Fruit fly (Drosophila melanogaster) whole organism, embryonic: Measurements from ENCODE around the gene CG8326.

ENCODE experiments used
- Abd-B ChIP-seq: fragments of 200-800 bp; sonication (Bioruptor generic); optimal IDR thresholded peaks from 2 replicates; lab custom pipeline; 2018; ENCODE audit warnings: missing biosample characterization, mild to moderate bottlenecking, missing genetic modification characterization, moderate library complexity
- Asciz ChIP-seq: fragments of 200-800 bp; sonication (Bioruptor generic); optimal IDR thresholded peaks from 2 replicates; lab custom pipeline; 2017; ENCODE audit warnings: missing biosample characterization, mild to moderate bottlenecking, missing genetic modification characterization, missing genetic modification reagents
- Awh ChIP-seq: fragments of 200-800 bp; sonication (Bioruptor generic); IDR thresholded peaks from 2 replicates; pipeline ENCODE4, ENCODE4 v1.3.6; 2022; ENCODE audit warnings: missing biosample characterization, missing genetic modification characterization
- Bteb2 ChIP-seq: fragments of 200-800 bp; sonication (Bioruptor generic); optimal IDR thresholded peaks from 2 replicates; lab custom pipeline; 2016; ENCODE audit warnings: missing biosample characterization, missing genetic modification characterization
- C15 ChIP-seq: fragments of 200-800 bp; sonication (Bioruptor generic); IDR thresholded peaks from 3 replicates; pipeline ENCODE4 v1.3.6; 2022; ENCODE audit warnings: missing biosample characterization, missing genetic modification characterization
- CG1024 ChIP-seq: fragments of 200-800 bp; sonication (Bioruptor generic); IDR thresholded peaks from 2 replicates; pipeline ENCODE4 v1.3.6; 2022; ENCODE audit warnings: missing biosample characterization, missing genetic modification characterization
- CG11093 ChIP-seq: fragments of 200-800 bp; sonication (Bioruptor generic); IDR thresholded peaks from 3 replicates; pipeline ENCODE4 v1.3.6; 2022; ENCODE audit warnings: missing biosample characterization, missing genetic modification characterization
- CG11504 ChIP-seq: fragments of 200-800 bp; sonication (Bioruptor generic); optimal IDR thresholded peaks from 3 replicates; lab custom pipeline; 2019; ENCODE audit warnings: missing biosample characterization, mild to moderate bottlenecking, missing genetic modification characterization, moderate library complexity
- CG11696 ChIP-seq: fragments of 200-800 bp; sonication (Bioruptor generic); IDR thresholded peaks from 2 replicates; pipeline ENCODE4 v1.3.6; 2022; ENCODE audit warnings: missing biosample characterization, missing genetic modification characterization
- CG11723 ChIP-seq: fragments of 200-800 bp; sonication (Bioruptor generic); optimal IDR thresholded peaks from 2 replicates; lab custom pipeline; 2017; ENCODE audit warnings: missing biosample characterization, mild to moderate bottlenecking, missing genetic modification characterization
- CG13123 ChIP-seq: fragments of 200-800 bp; sonication (Bioruptor generic); optimal IDR thresholded peaks from 2 replicates; lab custom pipeline; 2016; ENCODE audit warnings: missing biosample characterization, missing genetic modification characterization
- CG13424 ChIP-seq: fragments of 200-800 bp; sonication (Bioruptor generic); optimal IDR thresholded peaks from 2 replicates; lab custom pipeline; 2019; ENCODE audit warnings: missing biosample characterization, mild to moderate bottlenecking, missing genetic modification characterization, moderate library complexity
- CG16813 ChIP-seq: fragments of 200-800 bp; sonication (Bioruptor generic); IDR thresholded peaks from 3 replicates; pipeline ENCODE4 v1.3.6; 2022; ENCODE audit warnings: missing biosample characterization, missing genetic modification characterization; ENCODE audit not compliant: partially characterized antibody
- CG17328 ChIP-seq: fragments of 200-800 bp; sonication (Bioruptor generic); IDR thresholded peaks from 2 replicates; pipeline ENCODE4 v1.3.6; 2022; ENCODE audit warnings: missing biosample characterization, missing genetic modification characterization
- CG18476 ChIP-seq: fragments of 200-800 bp; sonication (Bioruptor generic); optimal IDR thresholded peaks from 2 replicates; lab custom pipeline; 2016; ENCODE audit warnings: missing biosample characterization, mild to moderate bottlenecking, missing genetic modification characterization
- CG18599 ChIP-seq: fragments of 200-800 bp; sonication (Bioruptor generic); optimal IDR thresholded peaks from 3 replicates; lab custom pipeline; 2017; ENCODE audit warnings: missing biosample characterization, missing genetic modification characterization, mild to moderate bottlenecking, moderate library complexity, missing genetic modification reagents
- CG3163 ChIP-seq: fragments of 200-800 bp; sonication (Bioruptor generic); optimal IDR thresholded peaks from 3 replicates; lab custom pipeline; 2016; ENCODE audit warnings: missing biosample characterization, missing genetic modification characterization
- CG42726 ChIP-seq: fragments of 200-800 bp; sonication (Bioruptor generic); IDR thresholded peaks from 2 replicates; pipeline ENCODE4 v1.3.6; 2022; ENCODE audit warnings: missing biosample characterization, missing genetic modification characterization; ENCODE audit not compliant: partially characterized antibody
- CG43689 ChIP-seq: fragments of 200-800 bp; sonication (Bioruptor generic); IDR thresholded peaks from 2 replicates; pipeline ENCODE4 v1.3.6; 2022; ENCODE audit warnings: missing biosample characterization, missing genetic modification characterization
- CG4820 ChIP-seq: fragments of 200-800 bp; sonication (Bioruptor generic); optimal IDR thresholded peaks from 3 replicates; lab custom pipeline; 2016; ENCODE audit warnings: missing biosample characterization, missing genetic modification characterization
- CG4854 ChIP-seq: fragments of 200-800 bp; sonication (Bioruptor generic); optimal IDR thresholded peaks from 2 replicates; lab custom pipeline; 2016; ENCODE audit warnings: missing biosample characterization, missing genetic modification characterization, inconsistent platforms
- CG6272 ChIP-seq: fragments of 200-800 bp; sonication (Bioruptor generic); IDR thresholded peaks from 2 replicates; pipeline ENCODE4 v1.3.6; 2022; ENCODE audit warnings: missing biosample characterization, missing genetic modification characterization
- CG7556 ChIP-seq: fragments of 200-800 bp; sonication (Bioruptor generic); optimal IDR thresholded peaks from 2 replicates; lab custom pipeline; 2017; ENCODE audit warnings: missing biosample characterization, mild to moderate bottlenecking, missing genetic modification characterization
- CG7987 ChIP-seq: fragments of 200-800 bp; sonication (Bioruptor generic); optimal IDR thresholded peaks from 2 replicates; lab custom pipeline; 2018; ENCODE audit warnings: missing biosample characterization, mild to moderate bottlenecking, missing genetic modification characterization, moderate library complexity
- CG9817 ChIP-seq: fragments of 200-800 bp; sonication (Bioruptor generic); optimal IDR thresholded peaks from 2 replicates; lab custom pipeline; 2018; ENCODE audit warnings: missing biosample characterization, mild to moderate bottlenecking, missing genetic modification characterization, moderate library complexity
- H2.0 ChIP-seq: fragments of 200-800 bp; sonication (Bioruptor generic); IDR thresholded peaks from 2 replicates; pipeline ENCODE4 v1.3.6; 2022; ENCODE audit warnings: missing biosample characterization, missing genetic modification characterization
- HLHmδ ChIP-seq: fragments of 200-800 bp; sonication (Bioruptor generic); optimal IDR thresholded peaks from 2 replicates; lab custom pipeline; 2018; ENCODE audit warnings: missing biosample characterization, mild to moderate bottlenecking, missing genetic modification characterization, moderate library complexity
- Max ChIP-seq: fragments of 200-800 bp; sonication (Bioruptor generic); optimal IDR thresholded peaks from 2 replicates; lab custom pipeline; 2016; ENCODE audit warnings: missing biosample characterization, mild to moderate bottlenecking, missing genetic modification characterization
- Pdp1 ChIP-seq, 2 experiments: fragments of 200-800 bp; sonication (Bioruptor generic); optimal IDR thresholded peaks; 3 replicates each; lab custom pipeline; 2016; ENCODE audit warnings: missing biosample characterization in 2 of 2, missing genetic modification characterization in 2 of 2, mild to moderate bottlenecking in 1 of 2, moderate library complexity in 1 of 2
- Ptx1 ChIP-seq: fragments of 200-800 bp; sonication (Bioruptor generic); IDR thresholded peaks from 2 replicates; pipeline ENCODE4 v1.3.6; 2022; ENCODE audit warnings: missing biosample characterization, missing genetic modification characterization
- Scr ChIP-seq: fragments of 200-800 bp; sonication (Bioruptor generic); IDR thresholded peaks from 2 replicates; pipeline ENCODE4 v1.3.6; 2022; ENCODE audit warnings: missing biosample characterization, missing genetic modification characterization; ENCODE audit not compliant: partially characterized antibody
- Side ChIP-seq: fragments of 200-800 bp; sonication (Bioruptor generic); optimal IDR thresholded peaks from 2 replicates; lab custom pipeline; 2016; ENCODE audit warnings: missing biosample characterization, missing genetic modification characterization
- Taf1 ChIP-seq: fragments of 200-800 bp; sonication (Bioruptor generic); IDR thresholded peaks from 2 replicates; pipeline ENCODE4 v1.3.6; 2022; ENCODE audit warnings: missing biosample characterization, missing genetic modification characterization
- bbx ChIP-seq: fragments of 200-800 bp; sonication (Bioruptor generic); IDR thresholded peaks from 2 replicates; pipeline ENCODE4 v1.3.6; 2022; ENCODE audit warnings: missing biosample characterization, missing genetic modification characterization; ENCODE audit not compliant: partially characterized antibody
- cato ChIP-seq: fragments of 200-800 bp; sonication (Bioruptor generic); optimal IDR thresholded peaks from 2 replicates; lab custom pipeline; 2016; ENCODE audit warnings: missing biosample characterization, missing genetic modification characterization, borderline replicate concordance
- cg ChIP-seq: fragments of 200-800 bp; sonication (Bioruptor generic); optimal IDR thresholded peaks from 3 replicates; lab custom pipeline; 2019; ENCODE audit warnings: missing biosample characterization, mild to moderate bottlenecking, missing genetic modification characterization, moderate library complexity
- chif ChIP-seq, 2 experiments: fragments of 200-800 bp; sonication (Bioruptor generic); optimal IDR thresholded peaks; 3 replicates each; lab custom pipeline; 2016; ENCODE audit warnings: missing biosample characterization in 2 of 2, missing genetic modification characterization in 2 of 2
- danr ChIP-seq: fragments of 200-800 bp; sonication (Bioruptor generic); IDR thresholded peaks from 2 replicates; pipeline ENCODE4 v1.3.6; 2022; ENCODE audit warnings: missing biosample characterization, missing genetic modification characterization
- gcm ChIP-seq: fragments of 200-800 bp; sonication (Bioruptor generic); optimal IDR thresholded peaks from 2 replicates; lab custom pipeline; 2019; ENCODE audit warnings: missing biosample characterization, mild to moderate bottlenecking, missing genetic modification characterization, moderate library complexity
- her ChIP-seq: fragments of 200-800 bp; sonication (Bioruptor generic); optimal IDR thresholded peaks from 2 replicates; lab custom pipeline; 2016; ENCODE audit warnings: missing biosample characterization, missing genetic modification characterization
- hkb ChIP-seq, 2 experiments: fragments of 200-800 bp in 1 of 2; fragments of >200 bp in 1 of 2; sonication (Bioruptor generic) in 1 of 2; IDR thresholded peaks in 1 of 2; optimal IDR thresholded peaks in 1 of 2; 2 replicates each; pipeline versions ENCODE4 v1.3.6 to Lab custom; 2017 to 2022; ENCODE audit warnings: missing biosample characterization in 1 of 2, missing genetic modification characterization in 1 of 2
- inv ChIP-seq: fragments of 200-800 bp; sonication (Bioruptor generic); IDR thresholded peaks from 2 replicates; pipeline ENCODE4 v1.3.6; 2022; ENCODE audit warnings: missing biosample characterization, missing genetic modification characterization; ENCODE audit not compliant: partially characterized antibody
- kay ChIP-seq: fragments of 200-800 bp; sonication (Bioruptor generic); optimal IDR thresholded peaks from 2 replicates; lab custom pipeline; 2016; ENCODE audit warnings: missing biosample characterization, missing genetic modification characterization
- lab ChIP-seq: fragments of 200-800 bp; sonication (Bioruptor generic); optimal IDR thresholded peaks from 3 replicates; lab custom pipeline; 2017; ENCODE audit warnings: missing biosample characterization, missing genetic modification characterization, mild to moderate bottlenecking, moderate library complexity, missing genetic modification reagents
- nau ChIP-seq: fragments of 200-800 bp; sonication (Bioruptor generic); optimal IDR thresholded peaks from 3 replicates; lab custom pipeline; 2017; ENCODE audit warnings: missing biosample characterization, mild to moderate bottlenecking, missing genetic modification characterization, missing genetic modification reagents
- org-1 ChIP-seq: fragments of 200-800 bp; sonication (Bioruptor generic); optimal IDR thresholded peaks from 2 replicates; lab custom pipeline; 2017; ENCODE audit warnings: missing biosample characterization, missing genetic modification characterization
- sqz ChIP-seq: fragments of 200-800 bp; sonication (Bioruptor generic); optimal IDR thresholded peaks from 3 replicates; lab custom pipeline; 2018; ENCODE audit warnings: missing biosample characterization, mild to moderate bottlenecking, missing genetic modification characterization
- sug ChIP-seq: fragments of 200-800 bp; optimal IDR thresholded peaks from 2 replicates; lab custom pipeline; 2019; ENCODE audit warnings: missing biosample characterization, mild to moderate bottlenecking, missing genetic modification characterization, moderate library complexity
- tgo ChIP-seq: fragments of 200-800 bp; sonication (Bioruptor generic); IDR thresholded peaks from 3 replicates; pipeline ENCODE4 v1.3.6; 2022; ENCODE audit warnings: missing biosample characterization, missing genetic modification characterization
- trem ChIP-seq: fragments of 200-800 bp; optimal IDR thresholded peaks from 3 replicates; lab custom pipeline; 2019; ENCODE audit warnings: missing biosample characterization, mild to moderate bottlenecking, missing genetic modification characterization, moderate library complexity

The CG8326 gene

DNA sequence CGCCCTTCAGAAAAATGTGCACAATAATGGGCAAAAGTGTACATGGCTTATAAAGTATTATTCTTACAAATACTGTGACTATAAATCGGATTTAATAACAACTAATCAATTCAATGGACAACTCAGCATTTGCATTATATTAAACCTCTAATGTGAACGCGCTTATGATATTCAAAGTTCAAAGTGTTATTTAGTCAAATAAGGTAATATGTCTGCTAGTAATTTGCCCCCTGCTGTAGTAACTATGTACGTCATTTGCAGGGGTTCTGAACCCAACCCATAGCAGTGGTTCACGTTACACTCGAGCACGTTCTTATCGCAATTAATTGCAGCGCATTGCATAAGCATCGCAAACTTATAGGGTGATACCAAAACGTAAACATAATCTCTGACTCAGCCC, 41.2 kb downstream of the CG8326 start (continued):
- no peak for TF ChIP-seq CG13123 (GFP tag; lab: Kevin White, UChicago)
- 0 out of 3 replicates have a peak, but pooled peaks have one; percentile 22 for TF ChIP-seq tgo (GFP tag; lab: Robert Waterston, UW)
- no peak for TF ChIP-seq kay (GFP tag; lab: Kevin White, UChicago)
- TF ChIP-seq cg (GFP tag; lab: Kevin White, UChicago): no peak
- TF ChIP-seq bbx (GFP tag; lab: Robert Waterston, UW): no peak
- no peak for TF ChIP-seq Taf1 (GFP tag; lab: Robert Waterston, UW)
- TF ChIP-seq CG7987 (GFP tag; lab: Kevin White, UChicago): no peak
- peak; percentile 11; the same call in 1 of the 2 replicates for TF ChIP-seq Ptx1
- no peak for TF ChIP-seq CG17328
- no peak for TF ChIP-seq Scr (GFP tag; lab: Robert Waterston, UW)
- TF ChIP-seq sug (tag; lab: Kevin White, UChicago): no peak
- no peak for TF ChIP-seq Side (GFP tag; lab: Kevin White, UChicago)
- TF ChIP-seq Bteb2 (GFP tag; lab: Kevin White, UChicago): no peak
- no peak for TF ChIP-seq CG4854
- TF ChIP-seq CG7556 (GFP tag; lab: Kevin White, UChicago): peak; percentile 35
- no peak for TF ChIP-seq inv
- TF ChIP-seq sqz (GFP tag; lab: Kevin White, UChicago): no peak
- TF ChIP-seq CG4820 (GFP tag; lab: Kevin White, UChicago): no peak
- TF ChIP-seq HLHmδ (GFP tag; lab: Kevin White, UChicago): no peak
- TF ChIP-seq H2.0: no peak
- TF ChIP-seq CG1024 (GFP tag; lab: Robert Waterston, UW): no peak
- TF ChIP-seq CG11696 (GFP tag; lab: Robert Waterston, UW): peak; percentile 79
- TF ChIP-seq CG42726 (GFP tag; lab: Robert Waterston, UW): no peak
- peak; percentile 16 for TF ChIP-seq lab (GFP tag; lab: Kevin White, UChicago)
- no peak for TF ChIP-seq CG11093 (GFP tag; lab: Robert Waterston, UW)
- peak in 1 of 2 experiments; percentile 39 for TF ChIP-seq Pdp1 (GFP tag; optimal IDR thresholded peaks at IDR 0.05; lab: Kevin White, UChicago)
- no peak for TF ChIP-seq CG9817 (tag; lab: Kevin White, UChicago)
- no peak for TF ChIP-seq Asciz (GFP tag; lab: Kevin White, UChicago)
- TF ChIP-seq CG16813 (GFP tag; lab: Robert Waterston, UW): no peak
- no peak for TF ChIP-seq org-1 (GFP tag; lab: Kevin White, UChicago)
- no peak for TF ChIP-seq her
- no peak for TF ChIP-seq CG18476
- no peak for TF ChIP-seq nau (GFP tag; lab: Kevin White, UChicago)
- TF ChIP-seq Abd-B: no peak
- TF ChIP-seq trem (tag; lab: Kevin White, UChicago): no peak
- TF ChIP-seq CG11504: peak; percentile 56
- no peak for TF ChIP-seq CG11723 (GFP tag; lab: Kevin White, UChicago)
- TF ChIP-seq cato: no peak
- TF ChIP-seq CG6272 (GFP tag; lab: Robert Waterston, UW): no peak
- TF ChIP-seq hkb (optimal IDR thresholded peaks at IDR 0.05; lab: Kevin White, UChicago): no peak
- TF ChIP-seq hkb (GFP tag; IDR thresholded peaks at IDR 0.05; lab: Robert Waterston, UW): no peak
- TF ChIP-seq CG18599 (GFP tag; lab: Kevin White, UChicago): peak; percentile 6
- TF ChIP-seq C15 (GFP tag; lab: Robert Waterston, UW): no peak
- no peak for TF ChIP-seq CG43689 (GFP tag; lab: Robert Waterston, UW)
- no peak for TF ChIP-seq Max (GFP tag; lab: Kevin White, UChicago)
- peak; percentile 6 for TF ChIP-seq gcm
- no peak for TF ChIP-seq CG3163 (GFP tag; lab: Kevin White, UChicago)
- TF ChIP-seq CG13424: peak; percentile 25
- no peak for TF ChIP-seq danr (GFP tag; lab: Robert Waterston, UW)
- no peak for TF ChIP-seq Awh
- TF ChIP-seq chif (GFP tag; optimal IDR thresholded peaks at IDR 0.05; lab: Kevin White, UChicago): no peak
